Fruit fly (Drosophila melanogaster): Measurements from ENCODE around the gene noi.

noi gene

dm6 chr3R:5600361-5601043 is 9.2 kb upstream of the noi start (continued):
- TF ChIP-seq CG12299 (tag; optimal IDR thresholded peaks at IDR 0.05) (no peak), CG10267 (tag; optimal IDR thresholded peaks at IDR 0.05) (no peak), CG11696 (GFP tag; IDR thresholded peaks at IDR 0.05) (no peak), YL-1 (GFP tag; optimal IDR thresholded peaks at IDR 0.05) (peak; percentile 84), nerfin-2 (GFP tag; IDR thresholded peaks at IDR 0.05; ENCODE audit: partially characterized antibody) (no peak), CG8388 (GFP tag; optimal IDR thresholded peaks at IDR 0.05) (no peak), CG31224 (GFP tag; IDR thresholded peaks at IDR 0.05) (no peak), Tbp (GFP tag; optimal IDR thresholded peaks at IDR 0.05) (peak; percentile 82), Oaz (GFP tag; IDR thresholded peaks at IDR 0.05) (no peak), H2.0 (GFP tag; IDR thresholded peaks at IDR 0.05) (no peak), CG3838 (GFP tag; optimal IDR thresholded peaks at IDR 0.05) (no peak), CG3065 (GFP tag; optimal IDR thresholded peaks at IDR 0.05) (no peak), Six4 (GFP tag; optimal IDR thresholded peaks at IDR 0.05) (no peak), ash1 (GFP tag; optimal IDR thresholded peaks at IDR 0.05) (no peak), ham (GFP tag; IDR thresholded peaks at IDR 0.05) (no peak), CG1647 (GFP tag; optimal IDR thresholded peaks at IDR 0.05) (no peak), CG2120 (GFP tag; optimal IDR thresholded peaks at IDR 0.05) (no peak), dpn (GFP tag; optimal IDR thresholded peaks at IDR 0.05) (no peak), Dbx (GFP tag; IDR thresholded peaks at IDR 0.05) (no peak), CG15073 (GFP tag; optimal IDR thresholded peaks at IDR 0.05) (no peak), Optix (GFP tag; IDR thresholded peaks at IDR 0.05) (no peak), tup (GFP tag; optimal IDR thresholded peaks at IDR 0.05) (no peak), emc (GFP tag; optimal IDR thresholded peaks at IDR 0.05) (no peak), H15 (GFP tag; IDR thresholded peaks at IDR 0.05) (no peak), CG17186 (GFP tag; optimal IDR thresholded peaks at IDR 0.05) (no peak), Hmx (GFP tag; optimal IDR thresholded peaks at IDR 0.05) (no peak), eyg (GFP tag; optimal IDR thresholded peaks at IDR 0.05) (peak; percentile 14), Aef1 (GFP tag; IDR thresholded peaks at IDR 0.05) (no peak), CG4730 (GFP tag; IDR thresholded peaks at IDR 0.05) (no peak), pzg (GFP tag; optimal IDR thresholded peaks at IDR 0.05) (no peak), Rfx (GFP tag; IDR thresholded peaks at IDR 0.05) (no peak), CG18011 (GFP tag; optimal IDR thresholded peaks at IDR 0.05) (no peak), ci (GFP tag; IDR thresholded peaks at IDR 0.05) (no peak), da (GFP tag; optimal IDR thresholded peaks at IDR 0.05) (no peak), dysf (GFP tag; IDR thresholded peaks at IDR 0.05) (no peak), Trl (optimal IDR thresholded peaks at IDR 0.05) (peak in 1 of 2 experiments; percentile 85), Trl (GFP tag; optimal IDR thresholded peaks at IDR 0.05) (peak; percentile 6), Mad (GFP tag; optimal IDR thresholded peaks at IDR 0.05) (no peak), CoRest (tag; optimal IDR thresholded peaks at IDR 0.05) (no peak), CG12659 (GFP tag; optimal IDR thresholded peaks at IDR 0.05) (peak; percentile 16), Lpt (GFP tag; optimal IDR thresholded peaks at IDR 0.05) (no peak), B-H1 (GFP tag; IDR thresholded peaks at IDR 0.05) (no peak), sna (GFP tag; IDR thresholded peaks at IDR 0.05; ENCODE audit: partially characterized antibody) (no peak), sug (tag; optimal IDR thresholded peaks at IDR 0.05) (peak; percentile 70), CG13424 (tag; optimal IDR thresholded peaks at IDR 0.05) (no peak), hbn (GFP tag; IDR thresholded peaks at IDR 0.05; ENCODE audit: partially characterized antibody) (no peak), vfl (GFP tag; optimal IDR thresholded peaks at IDR 0.05) (no peak), CG16863 (GFP tag; optimal IDR thresholded peaks at IDR 0.05) (no peak), sens (GFP tag) (peak; percentile 71), Doc2 (GFP tag; IDR thresholded peaks at IDR 0.05) (no peak), CG9932 (GFP tag; IDR thresholded peaks at IDR 0.05) (no peak), sc (optimal IDR thresholded peaks at IDR 0.05) (no peak), sc (GFP tag; optimal IDR thresholded peaks at IDR 0.05) (no peak)

All from whole organism, embryonic.